Worm (Caenorhabditis elegans): ENCODE data around the gene C44B7.7.
A peak's percentile ranks its signal among the peaks of the same experiment; 100 is the strongest.

The C44B7.7 gene

ce11 chrII:6926054-6926453 is 46.1 kb upstream of the C44B7.7 start:
- TF ChIP-seq ref-2 (tag; optimal IDR thresholded peaks at IDR 0.05) (peak; percentile 48), madf-2 (tag; optimal IDR thresholded peaks at IDR 0.05) (peak; percentile 98), ceh-48 (tag; optimal IDR thresholded peaks at IDR 0.05) (peak; percentile 4), ceh-14 (tag; optimal IDR thresholded peaks at IDR 0.05) (no peak), pag-3 (tag; optimal IDR thresholded peaks at IDR 0.05; ENCODE audit: borderline replicate concordance) (no peak)

ce11 chrII:6923792-6924191 is 43.8 kb upstream of the C44B7.7 start:
- TF ChIP-seq gmeb-2 (tag; optimal IDR thresholded peaks at IDR 0.05) (no peak), ref-2 (tag; optimal IDR thresholded peaks at IDR 0.05) (no peak), nhr-232 (tag; optimal IDR thresholded peaks at IDR 0.05) (no peak), hlh-13 (GFP tag; optimal IDR thresholded peaks at IDR 0.05) (no peak), npax-4 (tag; optimal IDR thresholded peaks at IDR 0.05) (no peak), ceh-34 (tag; optimal IDR thresholded peaks at IDR 0.05) (no peak)

- TF ChIP-seq nhr-232 (tag; optimal IDR thresholded peaks at IDR 0.05) (no peak), hlh-15 (tag; optimal IDR thresholded peaks at IDR 0.05) (no peak), ceh-19 (GFP tag; optimal IDR thresholded peaks at IDR 0.05) (no peak), madf-2 (tag; optimal IDR thresholded peaks at IDR 0.05) (no peak), ceh-18 (tag; optimal IDR thresholded peaks at IDR 0.05) (no peak), sdc-2 (tag; optimal IDR thresholded peaks at IDR 0.05) (no peak), ceh-14 (tag; optimal IDR thresholded peaks at IDR 0.05) (no peak), ceh-6 (GFP tag; optimal IDR thresholded peaks at IDR 0.05) (no peak), K02D7.2 (tag; optimal IDR thresholded peaks at IDR 0.05) (no peak), F13H6.1 (tag; optimal IDR thresholded peaks at IDR 0.05) (no peak), rnt-1 (tag; optimal IDR thresholded peaks at IDR 0.05) (no peak), unc-3 (GFP tag; conservative IDR thresholded peaks at IDR 0.05) (no peak), unc-3 (tag; optimal IDR thresholded peaks at IDR 0.05) (no peak)
These were observed 39.4 kb upstream of the C44B7.7 start, which contains the start of gene B0252.1 for ce11 chrII:6919363-6919851. TSS of gene B0252.1 (plus strand) at chrII:6919680.

ce11 chrII:6918862-6919261 is 38.9 kb upstream of the C44B7.7 start, which contains the start of gene B0252.5:
TSS of gene B0252.5 (minus strand) at chrII:6918878.
- TF ChIP-seq ceh-18 (tag; optimal IDR thresholded peaks at IDR 0.05) = no peak
- no peak for TF ChIP-seq hlh-6 (tag; optimal IDR thresholded peaks at IDR 0.05)
- no peak for TF ChIP-seq elt-2 (tag; optimal IDR thresholded peaks at IDR 0.05)
- TF ChIP-seq hlh-15 (tag; optimal IDR thresholded peaks at IDR 0.05) = no peak
- TF ChIP-seq zip-5 (tag; optimal IDR thresholded peaks at IDR 0.05) = no peak
- no peak for TF ChIP-seq ceh-22 (tag; optimal IDR thresholded peaks at IDR 0.05)
- TF ChIP-seq K02D7.2 (tag; optimal IDR thresholded peaks at IDR 0.05) = no peak
- no peak for TF ChIP-seq ref-2 (tag; optimal IDR thresholded peaks at IDR 0.05)
- no peak for TF ChIP-seq pqm-1 (tag; optimal IDR thresholded peaks at IDR 0.05)
- TF ChIP-seq tbx-7 (tag; optimal IDR thresholded peaks at IDR 0.05) = no peak
- TF ChIP-seq unc-55 (GFP tag; optimal IDR thresholded peaks at IDR 0.05) = no peak
- TF ChIP-seq F13H6.1 (tag; optimal IDR thresholded peaks at IDR 0.05) = no peak
- no peak for TF ChIP-seq dmd-4 (tag; optimal IDR thresholded peaks at IDR 0.05; ENCODE audit: borderline replicate concordance)
- TF ChIP-seq npax-4 (tag; optimal IDR thresholded peaks at IDR 0.05) = no peak
- TF ChIP-seq sox-2 (GFP tag; IDR thresholded peaks at IDR 0.05) = no peak
- TF ChIP-seq ceh-24 (tag; optimal IDR thresholded peaks at IDR 0.05) = no peak
- TF ChIP-seq madf-2 (tag; optimal IDR thresholded peaks at IDR 0.05) = no peak
- TF ChIP-seq ets-4 (tag; optimal IDR thresholded peaks at IDR 0.05) = no peak

- TF ChIP-seq hlh-6 (tag; optimal IDR thresholded peaks at IDR 0.05) = no peak
- TF ChIP-seq odd-2 (tag; optimal IDR thresholded peaks at IDR 0.05) = no peak
- no peak for TF ChIP-seq hlh-8 (tag; optimal IDR thresholded peaks at IDR 0.05)
- TF ChIP-seq lim-6 (tag; optimal IDR thresholded peaks at IDR 0.05) = no peak
- no peak for TF ChIP-seq C38D4.7 (GFP tag; optimal IDR thresholded peaks at IDR 0.05)
- TF ChIP-seq tbx-7 (tag; optimal IDR thresholded peaks at IDR 0.05) = no peak
- TF ChIP-seq dve-1 (tag; optimal IDR thresholded peaks at IDR 0.05) = no peak
- TF ChIP-seq sox-4 (tag; optimal IDR thresholded peaks at IDR 0.05) = no peak
- no peak for TF ChIP-seq sdc-2 (tag; optimal IDR thresholded peaks at IDR 0.05)
- TF ChIP-seq lin-11 (tag; optimal IDR thresholded peaks at IDR 0.05) = no peak
- no peak for TF ChIP-seq madf-2 (tag; optimal IDR thresholded peaks at IDR 0.05)
- TF ChIP-seq ttx-3 (tag; optimal IDR thresholded peaks at IDR 0.05) = no peak
These were observed 37.7 kb upstream of the C44B7.7 start, which contains the start of gene B0252.11 for ce11 chrII:6917710-6918109. TSS of gene B0252.11 (minus strand) at chrII:6917810.
